Worm (Caenorhabditis elegans) whole organism, early embryonic: Measurements from ENCODE around the gene ver-3.

Source experiments
- B0310.2 ChIP-seq: sonication (generic microtip); optimal IDR thresholded peaks from 2 replicates; lab custom pipeline; 2016; ENCODE audit warnings: mild to moderate bottlenecking, missing genetic modification characterization, missing compliant biosample characterization
- F13C5.2 ChIP-seq: sonication (generic microtip); optimal IDR thresholded peaks from 2 replicates; lab custom pipeline; 2017; ENCODE audit warnings: mild to moderate bottlenecking, missing genetic modification characterization, inconsistent platforms, missing compliant biosample characterization
- ama-1 ChIP-seq: fragments of 150-350 bp; optimal IDR thresholded peaks from 2 replicates; lab custom pipeline; 2014
- ceh-36 ChIP-seq: sonication (generic microtip); optimal IDR thresholded peaks from 2 replicates; lab custom pipeline; 2016; ENCODE audit warnings: missing genetic modification characterization, inconsistent platforms, missing compliant biosample characterization
- flt-1 ChIP-seq: fragments of 200-800 bp; sonication (Bioruptor generic); IDR thresholded peaks from 2 replicates; pipeline ENCODE4 v1.3.6; 2022; ENCODE audit warnings: missing genetic modification characterization, missing compliant biosample characterization
- hnd-1 ChIP-seq: sonication (generic microtip); optimal IDR thresholded peaks from 2 replicates; lab custom pipeline; 2016; ENCODE audit warnings: missing genetic modification characterization, missing compliant biosample characterization
- scrt-1 ChIP-seq: fragments of 200-800 bp; sonication (Bioruptor generic); IDR thresholded peaks from 2 replicates; pipeline ENCODE4 v1.3.6; 2022; ENCODE audit warnings: missing genetic modification characterization, missing compliant biosample characterization
- tbx-11 ChIP-seq: fragments of 200-800 bp; sonication (Bioruptor generic); IDR thresholded peaks from 2 replicates; pipeline ENCODE4 v1.3.6; 2022; ENCODE audit warnings: missing genetic modification characterization, missing compliant biosample characterization
- tbx-37 ChIP-seq: fragments of 200-800 bp; sonication (Bioruptor generic); conservative IDR thresholded peaks from 2 replicates; pipeline ENCODE4 v1.3.6; 2022; ENCODE audit warnings: missing genetic modification reagents, missing genetic modification characterization, missing compliant biosample characterization
- tra-4 ChIP-seq: sonication (generic microtip); optimal IDR thresholded peaks from 2 replicates; lab custom pipeline; 2017; ENCODE audit warnings: missing genetic modification characterization, missing compliant biosample characterization

- TF ChIP-seq ceh-36 (tag; lab: Kevin White, UChicago) (no peak), F13C5.2 (tag; lab: Kevin White, UChicago) (no peak), scrt-1 (GFP tag; lab: Robert Waterston, UW) (no peak), flt-1 (no peak), ama-1 (lab: Kevin White, UChicago) (no peak), B0310.2 (tag; lab: Kevin White, UChicago) (no peak), tra-4 (no peak), tbx-11 (GFP tag; lab: Robert Waterston, UW) (no peak), tbx-37 (GFP tag; lab: Robert Waterston, UW) (no peak), hnd-1 (no peak)
These were observed 40.4 kb upstream of the ver-3 start for ce11 chrX:10951922-10952321.
